Fruit fly (Drosophila melanogaster) whole organism: ENCODE data around the gene MED30.

Experiments
- CG8478 ChIP-seq: fragments of >200 bp; optimal IDR thresholded peaks from 2 replicates; lab custom pipeline; 2018; ENCODE audit warnings: inconsistent platforms
- pan ChIP-seq: fragments of >200 bp; optimal IDR thresholded peaks from 2 replicates; lab custom pipeline; 2017
- usp ChIP-seq: fragments of >200 bp; optimal IDR thresholded peaks from 2 replicates; lab custom pipeline; 2017; ENCODE audit warnings: missing biosample characterization, missing genetic modification characterization, mixed read lengths

- no peak for TF ChIP-seq pan (lab: Kevin White, UChicago)
- no peak for TF ChIP-seq CG8478
- no peak for TF ChIP-seq usp (GFP tag; lab: Kevin White, UChicago)
Observed at dm6 chr3L:642865-643738, 10.8 kb downstream of the MED30 start.
